Fruit fly (Drosophila melanogaster) whole organism, embryonic: ENCODE results near the gene Mis12.

Experiments used
- Antp ChIP-seq: fragments of 200-800 bp; sonication (Bioruptor generic); optimal IDR thresholded peaks from 3 replicates; lab custom pipeline; 2016; ENCODE audit warnings: missing biosample characterization, missing genetic modification characterization
- Atf-2 ChIP-seq: fragments of 200-800 bp; sonication (Bioruptor generic); optimal IDR thresholded peaks from 2 replicates; lab custom pipeline; 2016; ENCODE audit warnings: missing biosample characterization, missing genetic modification characterization
- B-H1 ChIP-seq: fragments of 200-800 bp; sonication (Bioruptor generic); IDR thresholded peaks from 3 replicates; pipeline ENCODE4 v1.3.6; 2022; ENCODE audit warnings: missing biosample characterization, missing genetic modification characterization
- Blimp-1 ChIP-seq: fragments of 200-800 bp; sonication (Bioruptor generic); optimal IDR thresholded peaks from 3 replicates; lab custom pipeline; 2018; ENCODE audit warnings: missing biosample characterization, missing genetic modification characterization, mild to moderate bottlenecking, moderate library complexity, missing genetic modification reagents
- CG12299 ChIP-seq: fragments of 200-800 bp; sonication (Bioruptor generic); optimal IDR thresholded peaks from 2 replicates; lab custom pipeline; 2018; ENCODE audit warnings: missing biosample characterization, mild to moderate bottlenecking, missing genetic modification characterization
- CG12744 ChIP-seq: fragments of 200-800 bp; sonication (Bioruptor generic); optimal IDR thresholded peaks from 2 replicates; lab custom pipeline; 2016; ENCODE audit warnings: missing biosample characterization, missing genetic modification characterization
- CG2875 ChIP-seq: fragments of 200-800 bp; sonication (Bioruptor generic); optimal IDR thresholded peaks from 2 replicates; lab custom pipeline; 2017; ENCODE audit warnings: missing biosample characterization, mild to moderate bottlenecking, missing genetic modification characterization, missing genetic modification reagents
- CG32532 ChIP-seq: fragments of 200-800 bp; sonication (Bioruptor generic); IDR thresholded peaks from 2 replicates; pipeline ENCODE4 v1.3.6; 2022; ENCODE audit warnings: missing biosample characterization, missing genetic modification characterization
- CG34422 ChIP-seq: fragments of 200-800 bp; sonication (Bioruptor generic); IDR thresholded peaks from 3 replicates; pipeline ENCODE4 v1.3.6; 2022; ENCODE audit warnings: missing biosample characterization, missing genetic modification characterization
- CG6683 ChIP-seq: fragments of 200-800 bp; sonication (Bioruptor generic); optimal IDR thresholded peaks from 2 replicates; lab custom pipeline; 2017; ENCODE audit warnings: missing biosample characterization, mild to moderate bottlenecking, missing genetic modification characterization, missing genetic modification reagents
- CG8924 ChIP-seq: fragments of 200-800 bp; optimal IDR thresholded peaks from 3 replicates; lab custom pipeline; 2019; ENCODE audit warnings: missing biosample characterization, mild to moderate bottlenecking, missing genetic modification characterization, moderate library complexity
- D19A ChIP-seq: fragments of 200-800 bp; optimal IDR thresholded peaks from 3 replicates; lab custom pipeline; 2019; ENCODE audit warnings: missing biosample characterization, mild to moderate bottlenecking, missing genetic modification characterization, moderate library complexity
- Doc2 ChIP-seq: fragments of 200-800 bp; sonication (Bioruptor generic); IDR thresholded peaks from 2 replicates; pipeline ENCODE4 v1.3.6; 2022; ENCODE audit warnings: missing biosample characterization, missing genetic modification characterization
- Ets65A ChIP-seq: fragments of 200-800 bp; sonication (Bioruptor generic); peaks from one replicate; lab custom pipeline; 2016; ENCODE audit warnings: missing biosample characterization, missing genetic modification characterization
- GATAe ChIP-seq: fragments of 200-800 bp; sonication (Bioruptor generic); conservative IDR thresholded peaks from 2 replicates; pipeline ENCODE4 v1.3.6; 2022; ENCODE audit warnings: missing biosample characterization, missing genetic modification characterization
- HLH3B ChIP-seq: fragments of 200-800 bp; sonication (Bioruptor generic); IDR thresholded peaks from 2 replicates; pipeline ENCODE4 v1.3.6; 2022; ENCODE audit warnings: missing biosample characterization, missing genetic modification characterization
- Hmr ChIP-seq: fragments of 200-800 bp; sonication (Bioruptor generic); optimal IDR thresholded peaks from 3 replicates; lab custom pipeline; 2017; ENCODE audit warnings: mild to moderate bottlenecking, missing biosample characterization, missing genetic modification reagents, missing genetic modification characterization
- Jarid2 ChIP-seq: fragments of 200-800 bp; sonication (Bioruptor generic); optimal IDR thresholded peaks from 3 replicates; lab custom pipeline; 2017; ENCODE audit warnings: mild to moderate bottlenecking, missing biosample characterization, missing genetic modification reagents, missing genetic modification characterization
- Med ChIP-seq: fragments of 200-800 bp; sonication (Bioruptor generic); peaks from one replicate; lab custom pipeline; 2016; ENCODE audit warnings: missing biosample characterization, missing genetic modification characterization, mild to moderate bottlenecking, inconsistent platforms, moderate library complexity
- Mes4 ChIP-seq: fragments of 200-800 bp; sonication (Bioruptor generic); optimal IDR thresholded peaks from 2 replicates; lab custom pipeline; 2016; ENCODE audit warnings: missing biosample characterization, missing genetic modification characterization
- Ptx1 ChIP-seq: fragments of 200-800 bp; sonication (Bioruptor generic); IDR thresholded peaks from 2 replicates; pipeline ENCODE4 v1.3.6; 2022; ENCODE audit warnings: missing biosample characterization, missing genetic modification characterization
- Rx ChIP-seq: fragments of 200-800 bp; sonication (Bioruptor generic); IDR thresholded peaks from 2 replicates; pipeline ENCODE4 v1.3.6; 2022; ENCODE audit warnings: missing biosample characterization, missing genetic modification characterization
- Sox102F ChIP-seq: fragments of 200-800 bp; sonication (Bioruptor generic); optimal IDR thresholded peaks from 2 replicates; lab custom pipeline; 2018; ENCODE audit warnings: missing biosample characterization, mild to moderate bottlenecking, missing genetic modification characterization, moderate library complexity
- Stat92E ChIP-seq, 3 experiments: fragments of >200 bp in 2 of 3; fragments of 200-800 bp in 1 of 3; sonication (Bioruptor generic) in 1 of 3; optimal IDR thresholded peaks; 2 replicates each; lab custom pipeline; 2017 to 2019; ENCODE audit warnings: missing biosample characterization in 3 of 3, missing genetic modification characterization in 3 of 3, mild to moderate bottlenecking in 1 of 3, moderate library complexity in 1 of 3
- TFAM ChIP-seq: fragments of 200-800 bp; sonication (Bioruptor generic); optimal IDR thresholded peaks from 2 replicates; lab custom pipeline; 2017; ENCODE audit warnings: missing biosample characterization, missing genetic modification characterization, inconsistent platforms
- Xbp1 ChIP-seq: fragments of 200-800 bp; sonication (Bioruptor generic); optimal IDR thresholded peaks from 3 replicates; lab custom pipeline; 2016; ENCODE audit warnings: missing biosample characterization, mild to moderate bottlenecking, missing genetic modification characterization
- chif ChIP-seq, 2 experiments: fragments of 200-800 bp; sonication (Bioruptor generic); optimal IDR thresholded peaks; 3 replicates each; lab custom pipeline; 2016; ENCODE audit warnings: missing biosample characterization in 2 of 2, missing genetic modification characterization in 2 of 2
- dimm ChIP-seq: fragments of 200-800 bp; sonication (Bioruptor generic); IDR thresholded peaks from 2 replicates; pipeline ENCODE4 v1.3.6; 2022; ENCODE audit warnings: missing biosample characterization, missing genetic modification characterization
- dm ChIP-seq: fragments of 200-800 bp; sonication (Bioruptor generic); optimal IDR thresholded peaks from 3 replicates; lab custom pipeline; 2016; ENCODE audit warnings: missing biosample characterization, missing genetic modification characterization
- fru ChIP-seq: fragments of >200 bp; optimal IDR thresholded peaks from 2 replicates; lab custom pipeline; 2017
- fu2 ChIP-seq: fragments of 200-800 bp; sonication (Bioruptor generic); optimal IDR thresholded peaks from 2 replicates; lab custom pipeline; 2016; ENCODE audit warnings: missing biosample characterization, missing genetic modification characterization
- her ChIP-seq: fragments of 200-800 bp; sonication (Bioruptor generic); optimal IDR thresholded peaks from 2 replicates; lab custom pipeline; 2016; ENCODE audit warnings: missing biosample characterization, missing genetic modification characterization
- insv ChIP-seq, 2 experiments: fragments of 200-800 bp; sonication (Bioruptor generic); optimal IDR thresholded peaks; 3 replicates each; lab custom pipeline; 2016 to 2018; ENCODE audit warnings: missing biosample characterization in 2 of 2, missing genetic modification characterization in 2 of 2
- kay ChIP-seq: fragments of 200-800 bp; sonication (Bioruptor generic); optimal IDR thresholded peaks from 2 replicates; lab custom pipeline; 2016; ENCODE audit warnings: missing biosample characterization, missing genetic modification characterization
- lov ChIP-seq, 2 experiments: fragments of 200-800 bp in 1 of 2; fragments of >200 bp in 1 of 2; sonication (Bioruptor generic) in 1 of 2; IDR thresholded peaks in 1 of 2; optimal IDR thresholded peaks in 1 of 2; 2 replicates in 1 of 2; 3 replicates in 1 of 2; pipeline versions ENCODE4 v1.3.6 to Lab custom; 2017 to 2022; ENCODE audit warnings: missing biosample characterization in 1 of 2, missing genetic modification characterization in 1 of 2
- nmo ChIP-seq: fragments of 200-800 bp; sonication (Bioruptor generic); optimal IDR thresholded peaks from 2 replicates; lab custom pipeline; 2018; ENCODE audit warnings: missing biosample characterization, mild to moderate bottlenecking, missing genetic modification characterization, moderate library complexity
- pb ChIP-seq: fragments of 200-800 bp; sonication (Bioruptor generic); optimal IDR thresholded peaks from 3 replicates; lab custom pipeline; 2016; ENCODE audit warnings: missing biosample characterization, missing genetic modification characterization
- pfk ChIP-seq: fragments of 200-800 bp; sonication (Bioruptor generic); optimal IDR thresholded peaks from 2 replicates; lab custom pipeline; 2018; ENCODE audit warnings: missing biosample characterization, mild to moderate bottlenecking, missing genetic modification characterization, moderate library complexity
- pros ChIP-seq: fragments of 200-800 bp; sonication (Bioruptor generic); optimal IDR thresholded peaks from 3 replicates; lab custom pipeline; 2019; ENCODE audit warnings: missing biosample characterization, mild to moderate bottlenecking, missing genetic modification characterization, moderate library complexity
- salm ChIP-seq: fragments of 200-800 bp; sonication (Bioruptor generic); optimal IDR thresholded peaks from 2 replicates; lab custom pipeline; 2018; ENCODE audit warnings: missing biosample characterization, mild to moderate bottlenecking, missing genetic modification characterization
- sima ChIP-seq: fragments of 200-800 bp; sonication (Bioruptor generic); optimal IDR thresholded peaks from 2 replicates; lab custom pipeline; 2016; ENCODE audit warnings: missing biosample characterization, missing genetic modification characterization
- sisA ChIP-seq: fragments of 200-800 bp; sonication (Bioruptor generic); IDR thresholded peaks from 2 replicates; pipeline ENCODE4 v1.3.6; 2022; ENCODE audit warnings: missing biosample characterization, missing genetic modification characterization
- tll ChIP-seq, 2 experiments: fragments of 200-800 bp in 1 of 2; fragments of >200 bp in 1 of 2; sonication (Bioruptor generic) in 1 of 2; optimal IDR thresholded peaks; 2 replicates each; lab custom pipeline; 2017 to 2019; ENCODE audit warnings: missing biosample characterization in 2 of 2, missing genetic modification characterization in 2 of 2, mild to moderate bottlenecking in 1 of 2, moderate library complexity in 1 of 2
- toy ChIP-seq: fragments of 200-800 bp; sonication (Bioruptor generic); IDR thresholded peaks from 2 replicates; pipeline ENCODE4 v1.3.6; 2022; ENCODE audit warnings: missing biosample characterization, missing genetic modification characterization
- trem ChIP-seq: fragments of 200-800 bp; optimal IDR thresholded peaks from 3 replicates; lab custom pipeline; 2019; ENCODE audit warnings: missing biosample characterization, mild to moderate bottlenecking, missing genetic modification characterization, moderate library complexity
- twi ChIP-seq: fragments of 200-800 bp; optimal IDR thresholded peaks from 2 replicates; lab custom pipeline; 2019; ENCODE audit warnings: missing biosample characterization, mild to moderate bottlenecking, missing genetic modification characterization, moderate library complexity
- unc-4 ChIP-seq: fragments of 200-800 bp; sonication (Bioruptor generic); IDR thresholded peaks from 2 replicates; pipeline ENCODE4 v1.3.6; 2022; ENCODE audit warnings: missing biosample characterization, missing genetic modification characterization; ENCODE audit not compliant: partially characterized antibody
- usp ChIP-seq: fragments of >200 bp; optimal IDR thresholded peaks from 2 replicates; lab custom pipeline; 2017; ENCODE audit warnings: missing biosample characterization, missing genetic modification characterization
- vfl ChIP-seq: fragments of 200-800 bp; sonication (Bioruptor generic); optimal IDR thresholded peaks from 2 replicates; lab custom pipeline; 2016; ENCODE audit warnings: missing biosample characterization, missing genetic modification characterization

Gene Mis12

dm6 chr3L:6988942-6989569 is 20.2 kb upstream of the Mis12 start (continued):
- peak; percentile 57 for TF ChIP-seq TFAM
- TF ChIP-seq insv (GFP tag; optimal IDR thresholded peaks at IDR 0.05; lab: Kevin White, UChicago), result peak in 1 of 2 experiments; percentile 41
- peak; percentile 85 for TF ChIP-seq CG2875
- TF ChIP-seq pb, result peak; percentile 59
- TF ChIP-seq kay (GFP tag; lab: Kevin White, UChicago), result peak; percentile 91
- peak; percentile 42 to 53 for TF ChIP-seq chif (GFP tag; optimal IDR thresholded peaks at IDR 0.05; lab: Kevin White, UChicago)
- peak; percentile 86 for TF ChIP-seq sisA (GFP tag; lab: Robert Waterston, UW)
- 0 out of 2 replicates have a peak, but pooled peaks have one; percentile 20 for TF ChIP-seq dimm (GFP tag; lab: Robert Waterston, UW)
- TF ChIP-seq pros (GFP tag; lab: Kevin White, UChicago), result peak; percentile 56
- 0 out of 2 replicates have a peak, but pooled peaks have one; percentile 36 for TF ChIP-seq toy (GFP tag; lab: Robert Waterston, UW)
- peak; percentile 68 for TF ChIP-seq B-H1 (GFP tag; lab: Robert Waterston, UW)
- TF ChIP-seq CG32532 (GFP tag; lab: Robert Waterston, UW), result peak; percentile 82
- peak; percentile 61 for TF ChIP-seq Antp (GFP tag; lab: Kevin White, UChicago)
- peak; percentile 79 for TF ChIP-seq Jarid2 (GFP tag; lab: Kevin White, UChicago)
- no peak for TF ChIP-seq CG12744
- peak in 1 of 3 experiments; percentile 33 for TF ChIP-seq Stat92E (GFP tag; optimal IDR thresholded peaks at IDR 0.05; lab: Kevin White, UChicago)
- TF ChIP-seq sima (GFP tag; lab: Kevin White, UChicago), result no peak
- TF ChIP-seq CG6683 (GFP tag; lab: Kevin White, UChicago), result peak; percentile 91
- peak; percentile 27 for TF ChIP-seq fu2 (GFP tag; lab: Kevin White, UChicago)
- peak; percentile 93 for TF ChIP-seq Ets65A (GFP tag; lab: Kevin White, UChicago)
- peak; percentile 65 for TF ChIP-seq salm (tag; lab: Kevin White, UChicago)
- TF ChIP-seq fru (lab: Kevin White, UChicago), result no peak
- TF ChIP-seq vfl, result no peak
- peak; percentile 90 for TF ChIP-seq trem (tag; lab: Kevin White, UChicago)
- no peak for TF ChIP-seq unc-4
- peak; percentile 91 for TF ChIP-seq Ptx1
- peak; percentile 93 for TF ChIP-seq D19A (tag; lab: Kevin White, UChicago)
- TF ChIP-seq her (GFP tag; lab: Kevin White, UChicago), result peak; percentile 31
- peak; percentile 96 for TF ChIP-seq nmo (GFP tag; lab: Kevin White, UChicago)
- TF ChIP-seq pfk (GFP tag; lab: Kevin White, UChicago), result no peak
- peak; percentile 80 for TF ChIP-seq twi (tag; lab: Kevin White, UChicago)
- peak; percentile 91 for TF ChIP-seq Hmr (GFP tag; lab: Kevin White, UChicago)
- peak; percentile 95 for TF ChIP-seq CG8924 (tag; lab: Kevin White, UChicago)
- TF ChIP-seq CG12299 (tag; lab: Kevin White, UChicago), result peak; percentile 58
- TF ChIP-seq Sox102F (GFP tag; lab: Kevin White, UChicago), result peak; percentile 90
- peak; percentile 25 for TF ChIP-seq Mes4
- peak; percentile 84 for TF ChIP-seq CG34422
- peak; percentile 71 for TF ChIP-seq HLH3B (GFP tag; lab: Robert Waterston, UW)
- TF ChIP-seq usp (GFP tag; lab: Kevin White, UChicago), result no peak
- TF ChIP-seq Blimp-1 (GFP tag; lab: Kevin White, UChicago), result peak; percentile 89
- 0 out of 2 replicates have a peak, but pooled peaks have one; percentile 40 for TF ChIP-seq Doc2
- peak in 1 of 2 experiments; percentile 48 for TF ChIP-seq tll (GFP tag; optimal IDR thresholded peaks at IDR 0.05; lab: Kevin White, UChicago)
- TF ChIP-seq Atf-2 (GFP tag; lab: Kevin White, UChicago), result peak; percentile 49
- peak; percentile 38; the same call in 1 of the 2 replicates for TF ChIP-seq Rx
- TF ChIP-seq Xbp1 (GFP tag; lab: Kevin White, UChicago), result peak; percentile 87
- peak; percentile 23 for TF ChIP-seq dm
- no peak for TF ChIP-seq lov (optimal IDR thresholded peaks at IDR 0.05; lab: Kevin White, UChicago)
- peak; percentile 27; the same call in 1 of the 3 replicates for TF ChIP-seq lov (GFP tag; IDR thresholded peaks at IDR 0.05; lab: Robert Waterston, UW)
- peak; percentile 58; the same call in 1 of the 2 replicates for TF ChIP-seq GATAe (GFP tag; lab: Robert Waterston, UW)
- peak; percentile 92 for TF ChIP-seq Med (GFP tag; lab: Kevin White, UChicago)
